Worm (Caenorhabditis elegans) whole organism, L1 larva: ENCODE results near the gene nhr-164.

Experiments
- C34B4.2 ChIP-seq: sonication (generic microtip); optimal IDR thresholded peaks from 2 replicates; lab custom pipeline; 2017; ENCODE audit warnings: mild to moderate bottlenecking, missing genetic modification characterization, missing compliant biosample characterization
- blmp-1 ChIP-seq: fragments of 150-350 bp; optimal IDR thresholded peaks from 2 replicates; lab custom pipeline; 2014; ENCODE audit warnings: missing biosample characterization, missing genetic modification characterization
- egl-27 ChIP-seq, 2 experiments: fragments of 150-350 bp in 1 of 2; sonication (generic microtip); optimal IDR thresholded peaks; 3 replicates each; lab custom pipeline; 2017 to 2018; ENCODE audit warnings: missing biosample characterization in 2 of 2, missing genetic modification characterization in 2 of 2, missing genetic modification reagents in 2 of 2
- elt-3 ChIP-seq, 6 experiments: fragments of 150-350 bp in 1 of 6; sonication (generic microtip); optimal IDR thresholded peaks; 2 replicates each; lab custom pipeline; 2017 to 2018; ENCODE audit warnings: missing biosample characterization in 6 of 6, missing genetic modification characterization in 6 of 6, inconsistent platforms in 1 of 6
- grh-1 ChIP-seq: fragments of 200-800 bp; sonication (Bioruptor generic); IDR thresholded peaks from 2 replicates; pipeline ENCODE4 v1.3.6; 2022; ENCODE audit warnings: missing genetic modification reagents, missing genetic modification characterization, missing compliant biosample characterization
- jun-1 ChIP-seq: fragments of 150-350 bp; optimal IDR thresholded peaks from 2 replicates; lab custom pipeline; 2014; ENCODE audit warnings: missing biosample characterization, missing genetic modification reagents, missing genetic modification characterization
- lin-15B ChIP-seq: fragments of 150-350 bp; sonication (generic microtip); optimal IDR thresholded peaks from 3 replicates; lab custom pipeline; 2014; ENCODE audit warnings: missing biosample characterization, missing genetic modification characterization
- nhr-11 ChIP-seq: fragments of 150-350 bp; optimal IDR thresholded peaks from 2 replicates; lab custom pipeline; 2014; ENCODE audit warnings: missing biosample characterization, missing genetic modification characterization
- nhr-12 ChIP-seq: sonication (generic microtip); optimal IDR thresholded peaks from 2 replicates; lab custom pipeline; 2017; ENCODE audit warnings: missing biosample characterization, missing genetic modification characterization
- nhr-237 ChIP-seq: fragments of 150-350 bp; optimal IDR thresholded peaks from 2 replicates; lab custom pipeline; 2014; ENCODE audit warnings: missing biosample characterization, missing genetic modification characterization
- nhr-85 ChIP-seq: sonication (generic microtip); peaks from one replicate; lab custom pipeline; 2016; ENCODE audit warnings: missing genetic modification characterization, inconsistent platforms, missing compliant biosample characterization
- pqm-1 ChIP-seq: sonication (generic microtip); optimal IDR thresholded peaks from 3 replicates; lab custom pipeline; 2017; ENCODE audit warnings: missing biosample characterization, missing genetic modification characterization
- rnt-1 ChIP-seq: sonication (generic microtip); optimal IDR thresholded peaks from 2 replicates; lab custom pipeline; 2016; ENCODE audit warnings: mild to moderate bottlenecking, missing genetic modification characterization, moderate library complexity, missing compliant biosample characterization
- ztf-11 ChIP-seq, 2 experiments: sonication (generic microtip); optimal IDR thresholded peaks; 2 replicates each; lab custom pipeline; 2016 to 2017; ENCODE audit warnings: missing genetic modification characterization in 2 of 2, missing biosample characterization in 1 of 2, missing compliant biosample characterization in 1 of 2

- TF ChIP-seq nhr-11 (tag; lab: Kevin White, UChicago) (no peak), blmp-1 (tag; lab: Kevin White, UChicago) (no peak), nhr-237 (tag; lab: Kevin White, UChicago) (no peak), C34B4.2 (tag; lab: Kevin White, UChicago) (no peak), grh-1 (GFP tag; lab: Robert Waterston, UW) (no peak), jun-1 (tag; lab: Kevin White, UChicago) (no peak), elt-3 (tag; optimal IDR thresholded peaks at IDR 0.05; lab: Kevin White, UChicago) (no peak), pqm-1 (tag; lab: Kevin White, UChicago) (no peak), lin-15B (tag; lab: Kevin White, UChicago) (no peak), rnt-1 (tag; lab: Kevin White, UChicago) (no peak), nhr-12 (tag; lab: Kevin White, UChicago) (no peak), ztf-11 (tag; optimal IDR thresholded peaks at IDR 0.05; lab: Kevin White, UChicago) (no peak), egl-27 (tag; optimal IDR thresholded peaks at IDR 0.05; lab: Kevin White, UChicago) (no peak), nhr-85 (tag; lab: Kevin White, UChicago) (no peak)
Observed at ce11 chrV:15276915-15277314, 41.4 kb upstream of the nhr-164 start, which contains the start of gene srw-17.
